Fruit fly (Drosophila melanogaster): ENCODE data around the gene GstT4.

The GstT4 gene

DNA sequence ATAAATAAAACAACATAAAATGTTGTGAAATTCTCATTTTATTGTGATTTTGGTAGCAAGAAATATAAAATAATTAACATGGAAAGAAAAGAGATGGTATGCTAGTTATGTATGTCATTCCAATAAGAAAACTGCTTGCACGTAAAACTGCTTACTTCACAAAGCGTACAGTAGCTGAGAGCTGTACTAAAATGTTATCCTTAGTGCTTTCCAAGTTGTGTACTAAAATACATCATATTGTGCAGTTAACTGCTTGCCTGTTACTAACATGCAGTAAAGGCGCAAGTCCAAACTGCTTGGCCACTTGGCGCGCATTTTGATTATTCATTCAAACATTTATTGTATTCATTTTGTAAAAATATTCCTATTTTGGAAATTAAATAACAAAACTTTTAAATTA, 16.5 kb downstream of the GstT4 start:
- TF ChIP-seq net (GFP tag; optimal IDR thresholded peaks at IDR 0.05) (no peak), CG6854 (GFP tag; optimal IDR thresholded peaks at IDR 0.05) (peak; percentile 97)

DNA sequence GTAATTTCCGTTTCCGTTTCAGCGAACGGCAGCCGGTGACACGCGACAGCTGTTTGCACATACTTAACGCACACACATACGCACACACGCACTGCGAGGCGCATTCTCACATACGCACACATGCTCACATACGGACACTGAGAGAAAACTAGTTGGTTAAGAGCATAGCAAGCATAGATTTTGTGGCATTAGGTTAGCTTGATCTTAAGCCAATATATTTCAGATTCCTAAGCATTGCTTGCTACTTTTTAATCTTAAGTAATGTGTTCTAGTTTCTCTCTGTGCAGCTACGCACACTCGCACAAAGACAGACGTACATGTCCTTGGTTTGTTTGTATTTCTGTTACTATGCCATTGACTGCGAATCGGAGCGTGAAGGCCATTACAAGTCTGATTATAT, 29.5 kb downstream of the GstT4 start:
- TF ChIP-seq Lpt (GFP tag; optimal IDR thresholded peaks at IDR 0.05) (no peak), CG6276 (GFP tag; optimal IDR thresholded peaks at IDR 0.05) (no peak), Sox14 (GFP tag; optimal IDR thresholded peaks at IDR 0.05) (no peak), CG32006 (GFP tag; optimal IDR thresholded peaks at IDR 0.05) (no peak), Hr4 (GFP tag; optimal IDR thresholded peaks at IDR 0.05) (no peak), fd59A (GFP tag; optimal IDR thresholded peaks at IDR 0.05) (no peak), CG10669 (GFP tag; optimal IDR thresholded peaks at IDR 0.05) (no peak), Eip78C (GFP tag) (no peak), pdm3 (GFP tag; optimal IDR thresholded peaks at IDR 0.05) (no peak), Sox102F (GFP tag; optimal IDR thresholded peaks at IDR 0.05) (no peak), ss (GFP tag; optimal IDR thresholded peaks at IDR 0.05) (no peak), OdsH (GFP tag; optimal IDR thresholded peaks at IDR 0.05) (no peak), CG3919 (GFP tag; optimal IDR thresholded peaks at IDR 0.05) (no peak), Hr38 (GFP tag; optimal IDR thresholded peaks at IDR 0.05) (no peak)

DNA sequence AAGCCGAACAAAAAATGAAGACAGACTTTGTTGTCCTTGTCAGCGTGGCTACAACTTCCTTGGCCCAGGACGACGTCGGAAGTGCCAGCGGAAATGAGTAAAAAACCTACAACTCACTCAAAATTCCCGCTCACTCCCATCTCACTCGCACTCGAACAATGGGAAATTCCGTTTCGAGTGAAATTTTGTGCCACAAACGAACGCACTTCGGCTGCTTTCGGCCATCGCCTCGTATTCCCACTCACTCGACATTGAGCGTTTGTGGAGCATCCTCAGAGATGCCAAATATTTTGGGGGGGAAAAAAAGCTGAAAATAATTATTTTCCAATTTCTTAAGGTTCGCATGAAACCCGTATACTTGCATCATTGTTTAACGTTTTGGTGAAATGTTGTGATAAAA, 40.1 kb downstream of the GstT4 start:
- TF ChIP-seq fkh (GFP tag; optimal IDR thresholded peaks at IDR 0.05) = no peak
- TF ChIP-seq Sox14 (GFP tag; optimal IDR thresholded peaks at IDR 0.05) = no peak
- TF ChIP-seq CG11762 (GFP tag; optimal IDR thresholded peaks at IDR 0.05; ENCODE audit: insufficient read depth) = no peak
- TF ChIP-seq salr (GFP tag; optimal IDR thresholded peaks at IDR 0.05) = no peak
- no peak for TF ChIP-seq achi (GFP tag; optimal IDR thresholded peaks at IDR 0.05)
- TF ChIP-seq CG3032 (tag; optimal IDR thresholded peaks at IDR 0.05) = no peak
- no peak for TF ChIP-seq Eip75B (GFP tag; optimal IDR thresholded peaks at IDR 0.05)
- TF ChIP-seq CG31627 (GFP tag; optimal IDR thresholded peaks at IDR 0.05) = no peak
- no peak for TF ChIP-seq fd59A (GFP tag; optimal IDR thresholded peaks at IDR 0.05)
- TF ChIP-seq dac (GFP tag; optimal IDR thresholded peaks at IDR 0.05) = no peak
- no peak for TF ChIP-seq CG11902 (GFP tag; optimal IDR thresholded peaks at IDR 0.05)

DNA sequence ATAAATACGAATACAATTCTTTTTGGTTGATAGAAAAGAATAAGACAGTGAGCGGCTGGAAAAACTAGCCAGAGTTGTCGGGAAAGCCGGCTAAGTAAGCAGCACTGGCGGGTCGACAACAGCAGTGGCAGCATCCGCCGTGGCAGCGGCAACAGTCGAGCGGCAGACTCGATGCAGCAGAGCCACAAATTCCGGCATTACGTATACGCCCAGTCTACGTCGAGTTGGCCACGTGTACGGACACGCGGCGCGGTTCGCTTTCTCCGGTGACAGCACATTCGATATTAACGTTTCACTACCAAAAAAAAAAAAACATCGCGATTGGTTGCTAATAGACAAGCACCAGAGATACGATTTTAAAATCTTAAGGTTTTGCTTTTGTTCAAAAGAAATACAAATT, 41.1 kb downstream of the GstT4 start, which contains the start of gene Neto:
Gene Neto, plus strand, starts transcription at position 209 of the 400 bp plus-strand sequence.
- no peak for TF ChIP-seq fd85E (GFP tag; optimal IDR thresholded peaks at IDR 0.05)
- no peak for TF ChIP-seq CG15336 (GFP tag; IDR thresholded peaks at IDR 0.05)
- TF ChIP-seq CG6276 (GFP tag; optimal IDR thresholded peaks at IDR 0.05) = no peak
- TF ChIP-seq CG3032 (tag; optimal IDR thresholded peaks at IDR 0.05) = no peak
- TF ChIP-seq dsx (GFP tag; optimal IDR thresholded peaks at IDR 0.05; ENCODE audit: poor library complexity, severe bottlenecking) = no peak
- TF ChIP-seq CG7368 (GFP tag; optimal IDR thresholded peaks at IDR 0.05) = no peak
- no peak for TF ChIP-seq CG6163 (GFP tag; IDR thresholded peaks at IDR 0.05)
- no peak for TF ChIP-seq acj6 (GFP tag; optimal IDR thresholded peaks at IDR 0.05)
- no peak for TF ChIP-seq dac (GFP tag; optimal IDR thresholded peaks at IDR 0.05)
- TF ChIP-seq Hr38 (GFP tag; optimal IDR thresholded peaks at IDR 0.05) = no peak
- TF ChIP-seq Eip93F (GFP tag; optimal IDR thresholded peaks at IDR 0.05) = no peak

DNA sequence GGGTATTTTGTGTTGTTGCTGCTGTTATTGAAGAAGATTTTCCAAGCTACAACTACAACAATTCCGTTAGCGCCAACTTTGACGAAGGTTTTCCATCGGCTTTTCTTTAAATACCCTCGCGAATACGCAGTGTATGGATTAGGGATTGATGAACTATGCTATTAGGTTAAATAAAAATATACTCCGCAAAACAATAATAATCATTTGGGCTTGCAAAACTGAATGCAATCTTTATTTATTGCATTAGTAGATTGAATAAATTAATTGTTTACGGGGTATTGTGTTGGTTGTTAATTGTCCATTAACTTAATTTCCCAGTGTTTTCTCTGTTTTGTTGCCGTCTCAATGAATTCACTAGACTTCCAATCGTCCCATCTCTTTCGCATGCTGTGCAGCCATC, 42.9 kb downstream of the GstT4 start:
- TF ChIP-seq net (GFP tag; optimal IDR thresholded peaks at IDR 0.05) (no peak), eg (GFP tag; IDR thresholded peaks at IDR 0.05) (no peak), acj6 (GFP tag; optimal IDR thresholded peaks at IDR 0.05) (no peak), Eip75B (GFP tag; optimal IDR thresholded peaks at IDR 0.05) (no peak), pdm3 (GFP tag; optimal IDR thresholded peaks at IDR 0.05) (no peak), CG4318 (GFP tag; optimal IDR thresholded peaks at IDR 0.05) (no peak), fd85E (GFP tag; optimal IDR thresholded peaks at IDR 0.05) (no peak), CG7368 (GFP tag; optimal IDR thresholded peaks at IDR 0.05) (no peak), CG31627 (GFP tag; optimal IDR thresholded peaks at IDR 0.05) (no peak), esn (GFP tag; optimal IDR thresholded peaks at IDR 0.05) (no peak), CG3919 (GFP tag; optimal IDR thresholded peaks at IDR 0.05) (no peak), CG11294 (GFP tag; IDR thresholded peaks at IDR 0.05) (peak; percentile 45), Smox (GFP tag; optimal IDR thresholded peaks at IDR 0.05) (no peak), dac (GFP tag; optimal IDR thresholded peaks at IDR 0.05) (no peak), CG8119 (GFP tag; IDR thresholded peaks at IDR 0.05) (0 out of 3 replicates have a peak, but pooled peaks have one; percentile 29), CG11902 (GFP tag; optimal IDR thresholded peaks at IDR 0.05) (no peak), Gug (GFP tag; IDR thresholded peaks at IDR 0.05) (peak; percentile 27; the same call in 1 of the 2 replicates), Eip93F (GFP tag; optimal IDR thresholded peaks at IDR 0.05) (no peak), fkh (GFP tag; optimal IDR thresholded peaks at IDR 0.05) (no peak), Blimp-1 (GFP tag; optimal IDR thresholded peaks at IDR 0.05) (no peak), CG8632 (GFP tag; optimal IDR thresholded peaks at IDR 0.05) (no peak), topi (GFP tag; optimal IDR thresholded peaks at IDR 0.05) (no peak), CG6163 (GFP tag; IDR thresholded peaks at IDR 0.05) (no peak), achi (GFP tag; optimal IDR thresholded peaks at IDR 0.05) (no peak), CG15336 (GFP tag; IDR thresholded peaks at IDR 0.05) (peak; percentile 58), Lpt (GFP tag; optimal IDR thresholded peaks at IDR 0.05) (no peak), Hr38 (GFP tag; optimal IDR thresholded peaks at IDR 0.05) (no peak), CG32006 (GFP tag; optimal IDR thresholded peaks at IDR 0.05) (peak; percentile 22)
